Worm (Caenorhabditis elegans): ENCODE results near the gene hpk-1.
A peak's percentile ranks its signal among the peaks of the same experiment; 100 is the strongest.

hpk-1 gene

DNA sequence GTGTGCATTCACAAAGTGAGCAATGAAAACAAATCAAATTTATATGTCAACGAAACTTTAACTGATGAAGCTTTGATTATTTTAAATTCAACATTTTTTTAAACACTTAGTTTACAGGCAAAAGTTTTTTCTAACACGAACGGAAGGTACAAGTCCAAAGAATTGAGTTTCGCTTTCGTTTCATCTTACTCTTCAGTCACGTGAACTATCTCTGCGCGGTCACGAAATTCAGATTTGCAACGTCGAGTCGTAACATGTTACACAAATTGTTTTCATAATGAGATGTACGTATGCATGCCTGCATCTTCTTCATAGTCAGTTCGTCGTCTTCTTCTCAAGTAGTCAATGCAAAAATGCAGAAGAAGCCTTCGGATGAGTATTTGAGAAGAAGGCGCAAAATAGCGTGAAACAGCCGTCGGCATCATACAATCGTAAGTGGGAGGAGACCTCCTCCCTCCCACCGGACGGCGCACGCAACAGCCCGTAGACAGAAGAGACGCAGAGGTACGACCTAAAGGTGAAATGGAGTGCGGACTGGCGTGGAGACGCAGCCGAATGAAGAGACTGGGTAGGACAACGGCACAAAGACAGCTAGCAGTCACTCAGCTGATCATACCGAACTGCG, 48.3 kb upstream of the hpk-1 start, which contains the start of gene coel-1 (continued):
- TF ChIP-seq spr-3 (GFP tag; optimal IDR thresholded peaks at IDR 0.05), result no peak
- TF ChIP-seq nhr-48 (tag; optimal IDR thresholded peaks at IDR 0.05), result peak; percentile 27
- no peak for TF ChIP-seq attf-4 (tag; optimal IDR thresholded peaks at IDR 0.05)
- TF ChIP-seq Y105C5A.15 (GFP tag; IDR thresholded peaks at IDR 0.05), result no peak
- no peak for TF ChIP-seq lin-15B (tag; optimal IDR thresholded peaks at IDR 0.05)
- TF ChIP-seq dve-1 (tag; optimal IDR thresholded peaks at IDR 0.05; ENCODE audit: insufficient read depth), result peak; percentile 35
- TF ChIP-seq hlh-30 (tag; optimal IDR thresholded peaks at IDR 0.05; ENCODE audit: insufficient read depth), result peak; percentile 85
- no peak for TF ChIP-seq F49E8.2 (tag; optimal IDR thresholded peaks at IDR 0.05; ENCODE audit: borderline replicate concordance)
- TF ChIP-seq lir-3 (tag; optimal IDR thresholded peaks at IDR 0.05), result no peak
- TF ChIP-seq pha-4 (GFP tag; IDR thresholded peaks at IDR 0.05), result peak; percentile 32; the same call in 1 of the 2 replicates
- TF ChIP-seq pha-4 (tag; optimal IDR thresholded peaks at IDR 0.05), result no peak
- no peak for TF ChIP-seq duxl-1 (tag; optimal IDR thresholded peaks at IDR 0.05; ENCODE audit: poor library complexity)
- TF ChIP-seq R02D3.7 (tag; optimal IDR thresholded peaks at IDR 0.05), result no peak
- no peak for TF ChIP-seq lin-1 (GFP tag; IDR thresholded peaks at IDR 0.05)
- 0 out of 2 replicates have a peak, but pooled peaks have one; percentile 17 for TF ChIP-seq dmd-6 (GFP tag; IDR thresholded peaks at IDR 0.05)
- TF ChIP-seq fos-1 (tag; optimal IDR thresholded peaks at IDR 0.05), result no peak
- TF ChIP-seq egl-43 (GFP tag; IDR thresholded peaks at IDR 0.05), result no peak
- TF ChIP-seq dpl-1 (GFP tag; optimal IDR thresholded peaks at IDR 0.05), result no peak
- TF ChIP-seq unc-62 (GFP tag; optimal IDR thresholded peaks at IDR 0.05 in 1 of 2), result peak in 1 of 2 experiments; percentile 99
- TF ChIP-seq unc-62 (tag; optimal IDR thresholded peaks at IDR 0.05), result no peak
- TF ChIP-seq gei-8 (GFP tag; optimal IDR thresholded peaks at IDR 0.05), result no peak
- TF ChIP-seq aha-1 (tag), result peak; percentile 55
- TF ChIP-seq pqm-1 (tag; optimal IDR thresholded peaks at IDR 0.05), result no peak
- TF ChIP-seq lin-29 (GFP tag; IDR thresholded peaks at IDR 0.05), result no peak
- TF ChIP-seq nhr-102 (tag; optimal IDR thresholded peaks at IDR 0.05), result no peak
- peak; percentile 0 for TF ChIP-seq fkh-10 (GFP tag; optimal IDR thresholded peaks at IDR 0.05)
- peak; percentile 2 for TF ChIP-seq lin-13 (GFP tag; optimal IDR thresholded peaks at IDR 0.05)
- no peak for TF ChIP-seq nhr-111 (GFP tag; optimal IDR thresholded peaks at IDR 0.05)
- TF ChIP-seq ceh-32 (tag; optimal IDR thresholded peaks at IDR 0.05; ENCODE audit: poor library complexity), result no peak
- no peak for TF ChIP-seq saeg-2 (GFP tag; IDR thresholded peaks at IDR 0.05)
- no peak for TF ChIP-seq mdt-29 (GFP tag; IDR thresholded peaks at IDR 0.05)
- peak; percentile 53 for TF ChIP-seq mes-2 (tag; optimal IDR thresholded peaks at IDR 0.05; ENCODE audit: poor library complexity, severe bottlenecking)
- TF ChIP-seq ctbp-1 (GFP tag; IDR thresholded peaks at IDR 0.05), result no peak
- TF ChIP-seq ceh-82 (tag; optimal IDR thresholded peaks at IDR 0.05), result no peak
- no peak for TF ChIP-seq D1046.2 (GFP tag; IDR thresholded peaks at IDR 0.05)
- TF ChIP-seq rbr-2 (tag; optimal IDR thresholded peaks at IDR 0.05), result peak; percentile 59
- TF ChIP-seq unc-39 (tag; optimal IDR thresholded peaks at IDR 0.05), result no peak
- TF ChIP-seq lsy-2 (tag; optimal IDR thresholded peaks at IDR 0.05), result peak in 1 of 2 experiments; percentile 33
- TF ChIP-seq zip-2 (tag; optimal IDR thresholded peaks at IDR 0.05), result no peak
- no peak for TF ChIP-seq lim-7 (GFP tag; IDR thresholded peaks at IDR 0.05)
- peak; percentile 88 for TF ChIP-seq hlh-11 (tag; optimal IDR thresholded peaks at IDR 0.05)
- no peak for TF ChIP-seq dmd-8 (GFP tag; IDR thresholded peaks at IDR 0.05)
- TF ChIP-seq nhr-28 (tag; optimal IDR thresholded peaks at IDR 0.05), result peak; percentile 14
- TF ChIP-seq daf-19 (GFP tag; conservative IDR thresholded peaks at IDR 0.05), result no peak
- TF ChIP-seq nhr-10 (tag; optimal IDR thresholded peaks at IDR 0.05), result no peak
- TF ChIP-seq aly-2 (tag; optimal IDR thresholded peaks at IDR 0.05), result no peak
- no peak for TF ChIP-seq lin-38 (GFP tag; IDR thresholded peaks at IDR 0.05)
- TF ChIP-seq jun-1 (tag; optimal IDR thresholded peaks at IDR 0.05), result no peak
- no peak for TF ChIP-seq daf-16 (GFP tag; optimal IDR thresholded peaks at IDR 0.05)
- peak; percentile 37 for TF ChIP-seq daf-16 (tag; optimal IDR thresholded peaks at IDR 0.05)
- TF ChIP-seq tag-97 (GFP tag; IDR thresholded peaks at IDR 0.05), result no peak
- no peak for TF ChIP-seq skn-1 (tag; optimal IDR thresholded peaks at IDR 0.05)
